Worm (Caenorhabditis elegans): ENCODE measurements around the gene F49E8.7.

F49E8.7 gene

DNA sequence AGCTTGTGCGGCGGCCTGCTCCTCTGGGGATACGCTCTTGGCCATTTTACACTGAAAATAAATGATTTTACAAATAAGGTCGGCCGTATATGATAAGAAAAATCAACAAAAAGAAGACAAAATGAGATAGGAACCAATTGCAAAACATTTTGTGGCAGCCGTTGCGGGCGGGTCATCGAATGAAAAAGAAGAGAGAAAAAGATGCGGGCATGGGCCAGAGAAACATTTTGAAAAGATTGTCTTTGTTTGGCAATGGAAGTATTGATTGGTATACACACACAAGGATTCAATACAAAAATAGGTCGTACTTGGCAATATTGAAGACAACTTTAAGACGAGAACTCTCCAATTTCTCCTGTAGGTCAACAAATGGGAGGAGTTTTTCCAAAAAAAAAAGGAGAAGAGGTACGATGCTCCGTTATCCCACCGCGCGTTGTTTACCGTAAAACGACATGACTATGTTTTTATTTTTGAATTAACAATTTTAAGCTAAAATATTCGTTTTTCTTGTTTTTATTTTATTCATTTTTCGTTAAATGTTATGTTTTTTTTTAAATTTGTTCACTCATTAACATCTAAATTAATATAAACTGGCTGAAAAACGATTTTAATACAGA lies 43.4 kb downstream of the F49E8.7 start, which contains the start of the genes plc-4 and R05G6.4:
Gene plc-4, minus strand, starts transcription at position 51 of the 617 bp plus-strand sequence.
Gene R05G6.4, plus strand, starts transcription at position 617 of the 617 bp plus-strand sequence.
- peak; percentile 5 for TF ChIP-seq mes-2 (tag; optimal IDR thresholded peaks at IDR 0.05; ENCODE audit: poor library complexity, severe bottlenecking)
- peak in 1 of 2 experiments; percentile 54 for TF ChIP-seq lsy-2 (tag; optimal IDR thresholded peaks at IDR 0.05)
- no peak for TF ChIP-seq daf-16 (GFP tag; optimal IDR thresholded peaks at IDR 0.05)
- peak; percentile 32 for TF ChIP-seq daf-16 (tag; optimal IDR thresholded peaks at IDR 0.05)
- TF ChIP-seq hmg-1.1 (GFP tag; IDR thresholded peaks at IDR 0.05): no peak
- TF ChIP-seq pha-4 (GFP tag; IDR thresholded peaks at IDR 0.05): no peak
- TF ChIP-seq pha-4 (tag; optimal IDR thresholded peaks at IDR 0.05): peak; percentile 7
- TF ChIP-seq R02D3.7 (tag; optimal IDR thresholded peaks at IDR 0.05): peak; percentile 66
- TF ChIP-seq dve-1 (tag; optimal IDR thresholded peaks at IDR 0.05; ENCODE audit: insufficient read depth): peak; percentile 41
- TF ChIP-seq hlh-11 (tag; optimal IDR thresholded peaks at IDR 0.05): no peak
- TF ChIP-seq Y48G9A.11 (GFP tag; IDR thresholded peaks at IDR 0.05): peak; percentile 91
- TF ChIP-seq ceh-32 (tag; optimal IDR thresholded peaks at IDR 0.05; ENCODE audit: poor library complexity): no peak
- TF ChIP-seq rbr-2 (tag; optimal IDR thresholded peaks at IDR 0.05): peak; percentile 30
- TF ChIP-seq dpl-1 (GFP tag; optimal IDR thresholded peaks at IDR 0.05): peak; percentile 46
- TF ChIP-seq T20F7.1 (GFP tag; optimal IDR thresholded peaks at IDR 0.05): peak; percentile 96
- 0 out of 2 replicates have a peak, but pooled peaks have one; percentile 11 for TF ChIP-seq lin-38 (GFP tag; IDR thresholded peaks at IDR 0.05)
- no peak for TF ChIP-seq snpc-1.2 (GFP tag; IDR thresholded peaks at IDR 0.05)
- TF ChIP-seq nhr-77 (tag; optimal IDR thresholded peaks at IDR 0.05): no peak

DNA sequence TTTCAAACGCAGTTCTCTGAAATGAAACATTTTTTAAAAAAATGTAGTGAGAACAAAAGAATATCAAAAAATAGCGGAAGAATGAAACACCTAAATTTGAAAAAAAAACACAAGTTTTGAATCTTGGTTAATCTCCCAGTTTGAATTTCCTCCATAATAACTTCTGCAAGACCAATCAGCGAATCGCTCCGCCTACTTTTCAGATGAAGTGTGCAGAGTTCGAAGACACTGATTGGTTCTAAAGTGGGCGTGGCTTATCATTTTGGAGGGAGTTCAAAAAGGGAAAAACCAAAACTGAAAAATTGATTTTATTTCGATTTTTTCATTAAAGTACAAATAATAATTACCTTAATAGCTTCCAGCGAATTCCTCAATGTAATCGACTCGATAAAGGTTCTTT lies 45.3 kb downstream of the F49E8.7 start:
- peak; percentile 18 for TF ChIP-seq dpl-1 (GFP tag; optimal IDR thresholded peaks at IDR 0.05)
- no peak for TF ChIP-seq F10B5.3 (tag; optimal IDR thresholded peaks at IDR 0.05)

DNA sequence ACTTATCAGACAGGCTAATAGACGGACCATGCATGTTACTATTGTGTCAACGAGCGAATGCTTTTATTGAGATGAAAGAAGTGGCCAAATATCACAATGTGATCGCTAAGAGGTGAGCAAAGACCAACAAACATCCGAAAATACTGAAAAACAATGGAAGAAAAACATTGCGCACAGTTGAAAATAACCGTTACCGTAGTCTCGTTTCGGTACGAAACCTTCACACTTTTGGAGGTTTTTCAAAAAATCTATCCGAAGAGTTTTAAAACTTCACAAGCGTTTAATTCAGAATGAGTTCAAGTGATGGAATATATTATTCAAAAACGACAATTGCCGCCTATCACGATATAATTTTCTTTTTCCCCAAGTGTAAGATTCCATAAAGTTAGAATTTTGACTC lies 47.3 kb downstream of the F49E8.7 start:
- TF ChIP-seq lsy-2 (tag; optimal IDR thresholded peaks at IDR 0.05) (peak in 1 of 2 experiments; percentile 91), F44E2.7 (GFP tag; IDR thresholded peaks at IDR 0.05) (no peak), lin-38 (GFP tag; IDR thresholded peaks at IDR 0.05) (0 out of 2 replicates have a peak, but pooled peaks have one; percentile 18), F49E8.2 (tag; optimal IDR thresholded peaks at IDR 0.05; ENCODE audit: borderline replicate concordance) (peak; percentile 9), dpl-1 (GFP tag; optimal IDR thresholded peaks at IDR 0.05) (peak; percentile 27), Y48G9A.11 (GFP tag; IDR thresholded peaks at IDR 0.05) (0 out of 2 replicates have a peak, but pooled peaks have one; percentile 47), unc-62 (GFP tag; optimal IDR thresholded peaks at IDR 0.05 in 1 of 2) (peak in 1 of 2 experiments; percentile 38), unc-62 (tag; optimal IDR thresholded peaks at IDR 0.05) (no peak), T26A8.4 (GFP tag; IDR thresholded peaks at IDR 0.05) (no peak), daf-16 (GFP tag; optimal IDR thresholded peaks at IDR 0.05) (no peak), daf-16 (tag; optimal IDR thresholded peaks at IDR 0.05) (peak; percentile 16), mes-2 (tag; optimal IDR thresholded peaks at IDR 0.05; ENCODE audit: poor library complexity, severe bottlenecking) (peak; percentile 48)

DNA sequence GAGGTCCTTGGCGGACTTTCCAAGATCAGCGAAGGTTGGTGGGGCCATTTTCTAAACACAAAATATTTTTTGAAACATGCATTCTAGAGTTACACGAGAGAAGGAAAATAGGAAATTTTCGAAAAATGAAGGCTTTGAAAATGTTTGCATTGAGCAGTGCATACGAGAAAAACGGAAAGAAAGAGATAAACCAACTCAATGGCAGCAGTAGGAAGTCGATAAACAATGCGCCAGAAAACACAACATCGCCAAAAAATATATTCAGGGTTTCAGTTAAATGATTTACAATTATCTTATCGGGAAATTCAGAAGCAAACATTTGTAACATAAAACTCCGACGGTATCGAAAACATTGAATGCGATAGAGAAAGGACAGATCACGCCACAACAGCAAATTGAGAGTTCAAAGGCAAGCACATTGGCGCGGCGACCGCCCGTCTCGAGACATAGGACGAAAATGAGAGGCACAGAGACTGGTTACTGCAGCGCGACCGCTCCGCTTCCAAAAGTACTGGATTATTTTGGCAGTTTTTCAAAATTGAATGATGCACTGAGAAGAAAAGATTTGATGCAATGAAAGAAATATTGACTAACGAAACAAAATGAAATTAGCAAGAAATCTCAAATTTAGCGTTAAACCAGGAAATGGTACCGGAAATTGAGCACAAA lies 48.2 kb downstream of the F49E8.7 start, which contains the start of the genes vdac-1 and R05G6.5:
Gene vdac-1, minus strand, starts transcription at position 51 of the 669 bp plus-strand sequence.
Gene R05G6.5, plus strand, starts transcription at position 527 of the 669 bp plus-strand sequence.
- TF ChIP-seq snpc-4 (tag; optimal IDR thresholded peaks at IDR 0.05) (no peak), nhr-10 (tag; optimal IDR thresholded peaks at IDR 0.05) (peak; percentile 50), tra-1 (GFP tag; IDR thresholded peaks at IDR 0.05) (0 out of 2 replicates have a peak, but pooled peaks have one; percentile 49), jun-1 (tag; optimal IDR thresholded peaks at IDR 0.05) (no peak), egl-43 (GFP tag; IDR thresholded peaks at IDR 0.05) (no peak), pha-4 (GFP tag; IDR thresholded peaks at IDR 0.05) (peak; percentile 77), pha-4 (tag; optimal IDR thresholded peaks at IDR 0.05) (peak; percentile 38), unc-39 (tag; optimal IDR thresholded peaks at IDR 0.05) (no peak), mes-2 (tag; optimal IDR thresholded peaks at IDR 0.05; ENCODE audit: poor library complexity, severe bottlenecking) (peak; percentile 82), ceh-32 (tag; optimal IDR thresholded peaks at IDR 0.05; ENCODE audit: poor library complexity) (no peak), gei-8 (GFP tag; optimal IDR thresholded peaks at IDR 0.05) (no peak), nhr-42 (GFP tag; IDR thresholded peaks at IDR 0.05) (peak; percentile 71; the same call in 1 of the 2 replicates), daf-19 (GFP tag; conservative IDR thresholded peaks at IDR 0.05) (no peak), F10B5.3 (tag; optimal IDR thresholded peaks at IDR 0.05) (no peak), fkh-10 (GFP tag; optimal IDR thresholded peaks at IDR 0.05) (peak; percentile 39), vab-7 (GFP tag; IDR thresholded peaks at IDR 0.05) (peak; percentile 57), attf-4 (tag; optimal IDR thresholded peaks at IDR 0.05) (no peak), set-16 (GFP tag; IDR thresholded peaks at IDR 0.05) (no peak), lir-3 (tag; optimal IDR thresholded peaks at IDR 0.05) (no peak), ceh-62 (tag; optimal IDR thresholded peaks at IDR 0.05) (no peak), mep-1 (tag; optimal IDR thresholded peaks at IDR 0.05) (peak; percentile 91), unc-130 (GFP tag; optimal IDR thresholded peaks at IDR 0.05) (no peak), rbr-2 (tag; optimal IDR thresholded peaks at IDR 0.05) (peak; percentile 72), nhr-48 (tag; optimal IDR thresholded peaks at IDR 0.05) (peak; percentile 11)

Data from whole organism, L4 larva.